Worm (Caenorhabditis elegans) whole organism, early embryonic: Measurements from ENCODE around the gene C33H5.16.

Experiments
- B0310.2 ChIP-seq: sonication (generic microtip); optimal IDR thresholded peaks from 2 replicates; lab custom pipeline; 2016; ENCODE audit warnings: mild to moderate bottlenecking, missing genetic modification characterization, missing compliant biosample characterization
- F13C5.2 ChIP-seq: sonication (generic microtip); optimal IDR thresholded peaks from 2 replicates; lab custom pipeline; 2017; ENCODE audit warnings: mild to moderate bottlenecking, missing genetic modification characterization, inconsistent platforms, missing compliant biosample characterization
- aly-1 ChIP-seq: sonication (generic microtip); optimal IDR thresholded peaks from 2 replicates; lab custom pipeline; 2016; ENCODE audit warnings: missing genetic modification characterization, missing compliant biosample characterization
- ama-1 ChIP-seq: fragments of 150-350 bp; optimal IDR thresholded peaks from 2 replicates; lab custom pipeline; 2014
- ceh-13 ChIP-seq: fragments of 200-800 bp; sonication (Bioruptor generic); optimal IDR thresholded peaks from 2 replicates; lab custom pipeline; 2018; ENCODE audit warnings: mild to moderate bottlenecking, missing genetic modification characterization, missing compliant biosample characterization
- ceh-36 ChIP-seq: sonication (generic microtip); optimal IDR thresholded peaks from 2 replicates; lab custom pipeline; 2016; ENCODE audit warnings: missing genetic modification characterization, inconsistent platforms, missing compliant biosample characterization
- ets-7 ChIP-seq: sonication (generic microtip); optimal IDR thresholded peaks from 2 replicates; lab custom pipeline; 2016; ENCODE audit warnings: missing genotype, missing genetic modification characterization, missing compliant biosample characterization
- flt-1 ChIP-seq: fragments of 200-800 bp; sonication (Bioruptor generic); IDR thresholded peaks from 2 replicates; pipeline ENCODE4 v1.3.6; 2022; ENCODE audit warnings: missing genetic modification characterization, missing compliant biosample characterization
- hmbx-1 ChIP-seq: sonication (generic microtip); optimal IDR thresholded peaks from 2 replicates; lab custom pipeline; 2016; ENCODE audit warnings: mild to moderate bottlenecking, missing genetic modification characterization, missing compliant biosample characterization
- hmg-4 ChIP-seq: fragments of 200-800 bp; sonication (Bioruptor generic); optimal IDR thresholded peaks from 2 replicates; lab custom pipeline; 2018; ENCODE audit warnings: mild to moderate bottlenecking, missing genetic modification characterization, missing compliant biosample characterization
- hnd-1 ChIP-seq: sonication (generic microtip); optimal IDR thresholded peaks from 2 replicates; lab custom pipeline; 2016; ENCODE audit warnings: missing genetic modification characterization, missing compliant biosample characterization
- pes-1 ChIP-seq: fragments of 200-800 bp; sonication (Bioruptor generic); IDR thresholded peaks from 2 replicates; pipeline ENCODE4 v1.3.6; 2022; ENCODE audit warnings: missing genetic modification reagents, missing genetic modification characterization, missing compliant biosample characterization
- scrt-1 ChIP-seq: fragments of 200-800 bp; sonication (Bioruptor generic); IDR thresholded peaks from 2 replicates; pipeline ENCODE4 v1.3.6; 2022; ENCODE audit warnings: missing genetic modification characterization, missing compliant biosample characterization
- sea-1 ChIP-seq: fragments of 200-800 bp; sonication (Bioruptor generic); conservative IDR thresholded peaks from 2 replicates; pipeline ENCODE4 v1.3.6; 2022; ENCODE audit warnings: missing genetic modification characterization, missing compliant biosample characterization
- tbx-11 ChIP-seq: fragments of 200-800 bp; sonication (Bioruptor generic); IDR thresholded peaks from 2 replicates; pipeline ENCODE4 v1.3.6; 2022; ENCODE audit warnings: missing genetic modification characterization, missing compliant biosample characterization
- tbx-37 ChIP-seq: fragments of 200-800 bp; sonication (Bioruptor generic); conservative IDR thresholded peaks from 2 replicates; pipeline ENCODE4 v1.3.6; 2022; ENCODE audit warnings: missing genetic modification reagents, missing genetic modification characterization, missing compliant biosample characterization
- tra-4 ChIP-seq: sonication (generic microtip); optimal IDR thresholded peaks from 2 replicates; lab custom pipeline; 2017; ENCODE audit warnings: missing genetic modification characterization, missing compliant biosample characterization

C33H5.16 gene

DNA sequence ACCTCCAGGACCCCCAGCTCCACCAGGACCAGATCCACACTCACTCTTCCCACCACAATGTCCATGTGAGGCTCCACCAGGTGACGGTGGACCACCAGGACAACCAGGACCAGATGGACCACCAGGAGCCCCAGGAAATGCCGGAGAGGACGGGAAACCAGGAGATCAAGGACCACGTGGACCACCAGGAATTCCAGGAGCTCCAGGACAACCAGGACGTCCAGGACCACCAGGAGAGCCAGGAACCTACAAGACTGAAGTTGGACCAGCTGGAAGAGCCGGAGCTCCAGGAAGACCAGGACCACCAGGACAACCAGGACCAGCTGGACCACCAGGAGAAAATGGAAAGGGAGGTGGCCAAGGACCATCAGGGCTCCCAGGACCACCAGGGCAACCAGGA, 49.0 kb downstream of the C33H5.16 start:
- TF ChIP-seq tbx-37, result no peak
- no peak for TF ChIP-seq sea-1
- TF ChIP-seq ets-7 (tag; lab: Kevin White, UChicago), result no peak
- no peak for TF ChIP-seq ceh-13 (GFP tag; lab: Kevin White, UChicago)
- TF ChIP-seq B0310.2 (tag; lab: Kevin White, UChicago), result no peak
- no peak for TF ChIP-seq aly-1
- TF ChIP-seq scrt-1 (GFP tag; lab: Robert Waterston, UW), result no peak
- no peak for TF ChIP-seq F13C5.2 (tag; lab: Kevin White, UChicago)
- TF ChIP-seq tra-4 (tag; lab: Kevin White, UChicago), result no peak
- no peak for TF ChIP-seq pes-1 (GFP tag; lab: Robert Waterston, UW)
- no peak for TF ChIP-seq hmbx-1 (tag; lab: Kevin White, UChicago)
- no peak for TF ChIP-seq tbx-11 (GFP tag; lab: Robert Waterston, UW)
- TF ChIP-seq hmg-4 (GFP tag; lab: Kevin White, UChicago), result no peak
- no peak for TF ChIP-seq ceh-36
- TF ChIP-seq hnd-1 (tag; lab: Kevin White, UChicago), result no peak
- no peak for TF ChIP-seq ama-1 (lab: Kevin White, UChicago)

DNA sequence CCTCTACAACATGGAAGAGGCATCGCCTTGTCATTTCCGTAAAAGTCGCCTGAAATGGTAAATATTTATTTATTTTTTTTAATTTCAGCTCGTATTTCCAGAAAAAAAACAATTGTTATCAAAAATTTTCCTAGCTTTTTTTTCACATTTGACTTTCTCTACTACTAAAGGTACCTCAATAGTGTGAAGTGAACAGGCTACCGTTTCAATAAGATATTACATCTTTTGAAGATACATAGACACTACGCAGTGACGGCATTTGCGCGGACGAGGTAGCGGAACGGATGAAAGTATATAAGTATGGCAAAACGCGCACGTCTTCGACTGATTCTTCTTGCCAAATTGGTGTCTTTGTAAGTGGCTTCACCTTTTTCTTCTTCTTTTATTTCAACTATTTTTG, 50.0 kb downstream of the C33H5.16 start, which contains the start of gene col-14:
Gene col-14, plus strand, starts transcription at position 301 of the 400 bp plus-strand sequence.
- TF ChIP-seq hmg-4 (GFP tag; lab: Kevin White, UChicago), result no peak
- no peak for TF ChIP-seq sea-1
- TF ChIP-seq hnd-1 (tag; lab: Kevin White, UChicago), result no peak
- no peak for TF ChIP-seq tbx-37
- TF ChIP-seq B0310.2 (tag; lab: Kevin White, UChicago), result no peak
- TF ChIP-seq flt-1 (GFP tag; lab: Robert Waterston, UW), result no peak
- TF ChIP-seq ama-1 (lab: Kevin White, UChicago), result no peak
- no peak for TF ChIP-seq scrt-1 (GFP tag; lab: Robert Waterston, UW)
- TF ChIP-seq ceh-36, result no peak
- no peak for TF ChIP-seq ceh-13 (GFP tag; lab: Kevin White, UChicago)
- no peak for TF ChIP-seq F13C5.2 (tag; lab: Kevin White, UChicago)
- TF ChIP-seq pes-1 (GFP tag; lab: Robert Waterston, UW), result no peak
- no peak for TF ChIP-seq hmbx-1 (tag; lab: Kevin White, UChicago)
- no peak for TF ChIP-seq tra-4 (tag; lab: Kevin White, UChicago)
- TF ChIP-seq ets-7 (tag; lab: Kevin White, UChicago), result no peak
- TF ChIP-seq aly-1, result no peak
- TF ChIP-seq tbx-11 (GFP tag; lab: Robert Waterston, UW), result no peak
